Fruit fly (Drosophila melanogaster): ENCODE measurements around the gene asun.

dm6 chr3R:16251270-16251925, 12.7 kb upstream of the asun start:
- TF ChIP-seq Myc (optimal IDR thresholded peaks at IDR 0.05) (no peak), psq (optimal IDR thresholded peaks at IDR 0.05) (no peak), Sin3A (optimal IDR thresholded peaks at IDR 0.05) (no peak), ttk (optimal IDR thresholded peaks at IDR 0.05) (no peak), h (optimal IDR thresholded peaks at IDR 0.05) (no peak), insv (optimal IDR thresholded peaks at IDR 0.05) (no peak)
